Fruit fly (Drosophila melanogaster): ENCODE data around the gene CG15147.
A peak's percentile ranks its signal among the peaks of the same experiment; 100 is the strongest.

Gene CG15147

dm6 chr2L:17625992-17626391 lies at the start of gene CG15147:
Gene CG15147 (minus strand): TSS chr2L:17626381.
- TF ChIP-seq Ets65A (GFP tag): peak; percentile 91
- no peak for TF ChIP-seq gt (GFP tag; IDR thresholded peaks at IDR 0.05)

DNA sequence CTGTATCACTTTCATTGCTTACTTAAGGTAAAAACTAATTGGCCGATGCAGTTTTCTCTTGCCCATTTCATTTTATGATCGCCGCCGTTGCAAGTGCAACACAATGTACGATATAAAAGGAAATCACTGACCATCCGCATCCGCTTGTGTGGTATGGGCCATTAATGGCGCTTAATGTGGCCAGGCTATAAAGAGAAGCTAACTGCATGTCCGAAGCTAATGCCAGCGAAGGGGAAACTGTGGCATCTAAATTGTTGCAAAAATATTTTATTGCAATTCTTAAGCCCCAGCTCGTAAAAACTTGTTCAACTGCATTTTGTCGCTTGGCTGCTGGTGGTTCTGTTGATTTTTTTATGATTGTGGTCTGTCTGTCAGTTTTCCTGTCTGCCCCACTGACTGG lies 45.0 kb upstream of the CG15147 start:
- no peak for TF ChIP-seq kni (GFP tag; optimal IDR thresholded peaks at IDR 0.05)
- no peak for TF ChIP-seq CrebB (tag; optimal IDR thresholded peaks at IDR 0.05)
- TF ChIP-seq phol (tag; optimal IDR thresholded peaks at IDR 0.05): no peak
- TF ChIP-seq Ets65A (GFP tag): peak; percentile 90
- no peak for TF ChIP-seq Dll (GFP tag; IDR thresholded peaks at IDR 0.05; ENCODE audit: partially characterized antibody)

DNA sequence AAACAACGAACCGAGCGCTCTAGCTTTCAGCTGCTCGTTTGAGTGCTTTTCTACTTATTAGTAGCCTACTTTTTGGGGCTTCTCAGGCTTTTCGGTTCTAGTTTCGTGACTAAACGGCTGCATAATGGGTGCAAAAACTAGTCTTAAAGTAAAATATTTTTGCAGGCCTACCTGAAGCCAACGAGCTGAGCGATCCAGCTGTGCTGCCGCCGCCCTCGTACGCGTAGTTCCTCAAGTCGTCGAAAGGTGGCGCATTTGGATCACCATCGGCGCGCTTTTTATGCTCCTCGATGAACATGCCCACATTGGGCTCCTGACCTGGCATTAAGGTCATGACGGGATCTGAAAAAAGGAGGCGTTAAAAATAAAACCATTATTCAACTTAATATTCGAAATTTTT lies 24.6 kb upstream of the CG15147 start:
- TF ChIP-seq D19B (GFP tag; optimal IDR thresholded peaks at IDR 0.05): no peak
- TF ChIP-seq CTCF (GFP tag; optimal IDR thresholded peaks at IDR 0.05): peak; percentile 77

- TF ChIP-seq CG2678 (tag; optimal IDR thresholded peaks at IDR 0.05) (no peak), en (GFP tag; optimal IDR thresholded peaks at IDR 0.05) (no peak), Stat92E (GFP tag; optimal IDR thresholded peaks at IDR 0.05) (no peak), CG17912 (GFP tag; optimal IDR thresholded peaks at IDR 0.05) (no peak), CG17359 (tag; optimal IDR thresholded peaks at IDR 0.05) (no peak), CG8089 (GFP tag; optimal IDR thresholded peaks at IDR 0.05) (no peak), pnt (GFP tag; optimal IDR thresholded peaks at IDR 0.05) (no peak), stwl (tag; optimal IDR thresholded peaks at IDR 0.05) (no peak), CG12104 (GFP tag; optimal IDR thresholded peaks at IDR 0.05) (no peak), zf30C (GFP tag; optimal IDR thresholded peaks at IDR 0.05) (no peak), Scr (GFP tag; IDR thresholded peaks at IDR 0.05; ENCODE audit: partially characterized antibody) (no peak)
Observed at dm6 chr2L:17627559-17627958, 1.4 kb upstream of the CG15147 start, which contains the start of gene CG43054. Gene CG43054 (plus strand): TSS chr2L:17627859.

DNA sequence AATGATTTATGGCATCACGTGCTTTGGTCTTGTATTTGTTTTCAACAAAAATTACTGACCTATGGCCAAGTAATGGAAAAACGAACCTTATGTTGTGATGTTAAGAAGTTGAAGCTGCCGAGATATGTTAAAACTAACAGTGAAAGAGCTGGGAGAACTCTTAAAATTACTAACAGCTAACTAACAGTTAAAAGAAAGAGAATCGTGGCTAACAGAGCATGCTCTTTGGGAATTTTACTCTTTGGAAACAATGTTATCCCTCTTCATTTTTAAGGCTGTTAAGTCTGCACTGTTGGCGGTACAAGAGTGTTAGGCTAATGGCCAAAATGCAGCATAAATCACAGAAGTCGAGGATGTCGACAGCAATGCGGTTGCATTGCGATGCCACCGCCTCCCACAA lies 5.0 kb downstream of the CG15147 start:
- TF ChIP-seq al (GFP tag; IDR thresholded peaks at IDR 0.05) (no peak), corto (GFP tag; optimal IDR thresholded peaks at IDR 0.05) (no peak), CG3163 (GFP tag; optimal IDR thresholded peaks at IDR 0.05) (peak; percentile 89), disco-r (GFP tag; optimal IDR thresholded peaks at IDR 0.05) (no peak), CG7556 (GFP tag; optimal IDR thresholded peaks at IDR 0.05) (no peak), CG13424 (tag; optimal IDR thresholded peaks at IDR 0.05) (no peak), Hr78 (GFP tag; optimal IDR thresholded peaks at IDR 0.05) (no peak), Asciz (GFP tag; optimal IDR thresholded peaks at IDR 0.05) (no peak), btn (GFP tag; optimal IDR thresholded peaks at IDR 0.05) (no peak), D (optimal IDR thresholded peaks at IDR 0.05) (no peak), D (GFP tag; optimal IDR thresholded peaks at IDR 0.05) (no peak), Trl (optimal IDR thresholded peaks at IDR 0.05) (peak; percentile 63 to 74), Trl (GFP tag; optimal IDR thresholded peaks at IDR 0.05) (no peak), CG1832 (GFP tag; optimal IDR thresholded peaks at IDR 0.05) (no peak), grau (tag; optimal IDR thresholded peaks at IDR 0.05) (no peak), MBD-R2 (GFP tag; IDR thresholded peaks at IDR 0.05) (no peak), run (tag; optimal IDR thresholded peaks at IDR 0.05) (no peak)
